Worm (Caenorhabditis elegans): ENCODE data around the gene nsy-1.

nsy-1 gene

ce11 chrII:5032669-5033068, 10.1 kb downstream of the nsy-1 start (continued):
- TF ChIP-seq C34B4.2 (tag; optimal IDR thresholded peaks at IDR 0.05) (no peak), lin-39 (tag; optimal IDR thresholded peaks at IDR 0.05) (no peak), fkh-8 (tag; optimal IDR thresholded peaks at IDR 0.05) (peak; percentile 48), alr-1 (tag; optimal IDR thresholded peaks at IDR 0.05; ENCODE audit: borderline replicate concordance) (no peak), blmp-1 (tag; optimal IDR thresholded peaks at IDR 0.05) (no peak), fkh-4 (tag; optimal IDR thresholded peaks at IDR 0.05; ENCODE audit: borderline replicate concordance) (no peak), ztf-4 (tag; optimal IDR thresholded peaks at IDR 0.05) (peak; percentile 48), aly-2 (tag; optimal IDR thresholded peaks at IDR 0.05) (no peak), skn-1 (tag; optimal IDR thresholded peaks at IDR 0.05) (no peak), ceh-8 (GFP tag; optimal IDR thresholded peaks at IDR 0.05) (no peak), C04F5.9 (tag; optimal IDR thresholded peaks at IDR 0.05) (no peak), efl-3 (GFP tag; optimal IDR thresholded peaks at IDR 0.05) (no peak), mef-2 (tag; optimal IDR thresholded peaks at IDR 0.05) (no peak), lin-13 (GFP tag; optimal IDR thresholded peaks at IDR 0.05) (peak; percentile 23), sptf-1 (tag; optimal IDR thresholded peaks at IDR 0.05) (no peak), jun-1 (tag; optimal IDR thresholded peaks at IDR 0.05) (no peak), grh-1 (GFP tag; IDR thresholded peaks at IDR 0.05) (no peak), hlh-4 (tag; optimal IDR thresholded peaks at IDR 0.05) (no peak), isw-1 (GFP tag; IDR thresholded peaks at IDR 0.05) (peak; percentile 26; the same call in 1 of the 2 replicates), elt-3 (tag; optimal IDR thresholded peaks at IDR 0.05) (peak in 2 of 6 experiments; percentile 19 to 65), mep-1 (tag; optimal IDR thresholded peaks at IDR 0.05) (no peak), nhr-12 (tag; optimal IDR thresholded peaks at IDR 0.05) (no peak), rnt-1 (tag; optimal IDR thresholded peaks at IDR 0.05) (peak; percentile 69), snu-23 (GFP tag; optimal IDR thresholded peaks at IDR 0.05) (peak; percentile 80), snpc-4 (tag; optimal IDR thresholded peaks at IDR 0.05) (no peak), lin-35 (GFP tag; optimal IDR thresholded peaks at IDR 0.05) (peak; percentile 49 to 71), tlp-1 (tag; optimal IDR thresholded peaks at IDR 0.05) (no peak), ets-5 (GFP tag; IDR thresholded peaks at IDR 0.05) (no peak), tbx-2 (tag; optimal IDR thresholded peaks at IDR 0.05) (peak; percentile 27), hpl-2 (GFP tag; optimal IDR thresholded peaks at IDR 0.05) (no peak), ces-1 (GFP tag; optimal IDR thresholded peaks at IDR 0.05) (no peak), mdl-1 (tag; optimal IDR thresholded peaks at IDR 0.05) (peak in 1 of 2 experiments; percentile 58), ceh-82 (tag; optimal IDR thresholded peaks at IDR 0.05) (peak in 1 of 3 experiments; percentile 56), nhr-90 (tag; optimal IDR thresholded peaks at IDR 0.05; ENCODE audit: poor library complexity) (peak; percentile 38), ztf-11 (tag; optimal IDR thresholded peaks at IDR 0.05) (no peak), unc-86 (tag; optimal IDR thresholded peaks at IDR 0.05) (peak; percentile 13), nhr-84 (tag; optimal IDR thresholded peaks at IDR 0.05) (no peak), aha-1 (tag; optimal IDR thresholded peaks at IDR 0.05) (no peak), nhr-237 (tag; optimal IDR thresholded peaks at IDR 0.05) (no peak), ceh-63 (GFP tag; optimal IDR thresholded peaks at IDR 0.05) (no peak), swsn-7 (tag; optimal IDR thresholded peaks at IDR 0.05) (peak; percentile 60), mab-9 (GFP tag; IDR thresholded peaks at IDR 0.05) (no peak), hlh-17 (GFP tag; optimal IDR thresholded peaks at IDR 0.05; ENCODE audit: borderline replicate concordance) (no peak), vab-15 (tag; optimal IDR thresholded peaks at IDR 0.05) (peak; percentile 34), lin-15B (tag; optimal IDR thresholded peaks at IDR 0.05) (no peak), egl-27 (tag; optimal IDR thresholded peaks at IDR 0.05) (no peak), sup-37 (GFP tag; optimal IDR thresholded peaks at IDR 0.05) (no peak), lir-3 (tag; optimal IDR thresholded peaks at IDR 0.05; ENCODE audit: poor library complexity) (peak; percentile 30), efl-1 (optimal IDR thresholded peaks at IDR 0.05) (peak; percentile 54 to 59), efl-1 (GFP tag; optimal IDR thresholded peaks at IDR 0.05 in 1 of 2) (peak; percentile 51 to 95), lin-14 (GFP tag; optimal IDR thresholded peaks at IDR 0.05) (peak; percentile 40), xbp-1 (tag; optimal IDR thresholded peaks at IDR 0.05) (peak; percentile 55), Y116A8C.19 (tag; optimal IDR thresholded peaks at IDR 0.05; ENCODE audit: borderline replicate concordance) (no peak)
